Fruit fly (Drosophila melanogaster) whole organism, larva: ENCODE measurements around the gene Mvb12.
A peak's percentile ranks its signal among the peaks of the same experiment; 100 is the strongest.

Source experiments
- noc ChIP-seq: fragments of 200-800 bp; sonication (Bioruptor generic); optimal IDR thresholded peaks from 3 replicates; lab custom pipeline; 2019; ENCODE audit warnings: missing biosample characterization, mild to moderate bottlenecking, missing genetic modification characterization, moderate library complexity

Mvb12 gene

DNA sequence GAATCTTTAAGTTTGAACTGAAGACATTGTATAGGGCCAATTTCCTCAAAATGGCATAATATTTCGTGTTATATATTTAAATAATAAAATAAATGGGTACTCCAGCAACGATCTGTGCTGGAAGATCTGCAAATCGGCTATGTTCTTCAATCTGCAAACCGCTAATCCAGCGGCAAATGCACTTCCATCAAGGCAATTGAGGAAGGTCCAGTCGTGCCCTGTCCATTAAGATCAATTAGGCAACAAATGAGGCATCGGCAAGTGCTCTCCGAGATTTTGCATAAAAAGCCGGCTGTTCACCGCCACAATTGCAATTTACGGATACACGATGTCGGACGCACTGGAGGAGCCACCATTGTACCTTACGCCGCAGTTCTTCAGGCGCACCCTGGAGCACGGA, 2.2 kb upstream of the Mvb12 start, which contains the start of gene CG7135:
CG7135 (plus strand) TSS at position 301 of the 400 bp plus-strand sequence.
- no peak for TF ChIP-seq noc (tag; lab: Kevin White, UChicago)

- no peak for TF ChIP-seq noc (tag; lab: Kevin White, UChicago)
These were observed 664 bp upstream of the Mvb12 start, which contains the start of gene Taf8 for dm6 chrX:18101778-18102177. Gene Taf8, plus strand, starts transcription at chrX:18101970.

DNA sequence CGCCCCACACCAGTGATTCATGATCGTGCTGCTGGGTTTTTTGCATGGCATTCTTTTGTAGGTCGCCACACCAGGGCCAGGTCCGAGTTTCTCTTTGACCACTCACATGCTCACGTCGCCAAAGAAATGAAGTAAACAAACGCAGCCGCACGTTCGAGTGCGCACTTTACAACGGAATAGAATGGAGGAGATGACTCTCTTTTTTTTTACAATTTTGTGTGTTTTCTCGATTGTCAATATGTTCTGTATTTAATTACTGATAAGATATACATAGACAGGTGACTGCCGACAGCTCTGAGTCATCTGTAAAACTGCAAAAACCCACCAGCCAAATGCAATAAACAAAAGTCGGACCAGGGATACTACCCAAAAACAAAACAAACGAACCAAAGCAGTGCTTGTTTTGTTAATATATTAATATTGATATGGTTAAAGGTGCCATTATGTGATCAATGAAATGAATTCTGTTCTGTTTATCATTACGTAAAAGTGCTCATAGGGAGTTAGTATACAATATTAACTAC, 906 bp downstream of the Mvb12 start:
- no peak for TF ChIP-seq noc (tag; lab: Kevin White, UChicago)

DNA sequence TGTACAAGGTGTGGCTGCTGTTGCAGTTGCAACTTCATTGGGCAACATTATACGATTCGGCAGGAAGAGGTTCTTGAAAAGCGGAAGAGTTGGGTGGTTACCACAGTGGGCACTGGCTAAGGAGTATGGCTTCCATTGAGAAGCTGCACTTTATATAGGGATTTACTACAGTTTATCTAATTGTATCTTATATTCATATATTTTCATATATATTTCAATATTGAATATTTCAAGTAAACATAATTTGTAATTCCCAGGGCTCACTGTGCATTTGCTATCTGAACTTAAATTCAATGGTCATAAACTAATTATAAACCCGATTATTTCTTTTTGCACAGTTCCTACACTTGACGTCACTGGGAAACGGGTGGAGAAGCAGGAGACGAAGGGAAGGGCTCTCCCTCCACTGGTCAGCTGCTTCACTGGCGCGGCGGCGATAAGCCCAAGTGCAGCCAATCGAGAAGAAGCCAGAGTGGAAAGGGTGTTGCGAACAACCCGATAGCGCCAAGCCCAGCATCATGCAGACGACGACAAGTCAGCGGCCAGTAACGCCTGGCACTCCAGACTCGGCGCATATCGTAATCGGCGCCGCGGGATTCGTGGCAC, 6.3 kb downstream of the Mvb12 start:
- peak; percentile 87 for TF ChIP-seq noc (tag; lab: Kevin White, UChicago)

dm6 chrX:18094130-18094529, 7.0 kb downstream of the Mvb12 start:
- TF ChIP-seq noc (tag; lab: Kevin White, UChicago): no peak

DNA sequence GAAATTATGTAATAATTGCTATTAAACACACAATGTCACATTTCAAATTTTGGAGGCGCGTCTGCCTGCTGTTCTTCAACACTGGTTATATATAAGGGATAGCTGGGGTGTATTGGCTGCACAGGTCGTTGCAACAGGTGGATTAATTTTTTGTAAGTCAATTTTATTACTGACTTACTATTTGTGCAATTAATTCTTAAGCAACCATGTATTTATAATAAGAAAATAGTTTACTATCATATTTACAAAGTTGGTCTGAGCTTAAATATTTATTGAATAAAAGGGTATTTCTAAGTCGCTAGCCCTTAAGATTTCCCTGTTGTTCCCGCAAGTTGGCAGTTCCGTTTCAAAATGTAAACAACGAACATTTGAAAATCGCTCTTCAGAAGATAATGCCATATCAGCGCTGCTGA, 8.3 kb downstream of the Mvb12 start, which contains the start of gene RhoGAP16F:
RhoGAP16F (plus strand) TSS at position 336 of the 413 bp plus-strand sequence.
- TF ChIP-seq noc (tag; lab: Kevin White, UChicago): peak; percentile 81

DNA sequence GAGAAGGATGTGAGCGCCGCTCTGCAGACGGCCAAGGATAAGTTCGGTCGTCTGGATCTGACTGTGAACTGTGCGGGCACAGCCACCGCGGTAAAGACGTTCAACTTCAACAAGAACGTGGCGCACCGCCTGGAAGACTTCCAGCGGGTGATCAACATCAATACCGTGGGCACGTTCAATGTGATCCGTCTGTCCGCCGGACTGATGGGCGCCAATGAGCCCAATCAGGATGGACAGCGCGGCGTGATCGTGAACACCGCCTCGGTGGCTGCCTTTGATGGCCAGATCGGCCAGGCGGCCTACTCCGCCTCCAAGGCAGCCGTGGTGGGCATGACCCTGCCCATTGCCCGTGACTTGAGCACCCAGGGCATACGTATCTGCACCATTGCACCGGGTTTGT, 9.0 kb downstream of the Mvb12 start:
- no peak for TF ChIP-seq noc (tag; lab: Kevin White, UChicago)

DNA sequence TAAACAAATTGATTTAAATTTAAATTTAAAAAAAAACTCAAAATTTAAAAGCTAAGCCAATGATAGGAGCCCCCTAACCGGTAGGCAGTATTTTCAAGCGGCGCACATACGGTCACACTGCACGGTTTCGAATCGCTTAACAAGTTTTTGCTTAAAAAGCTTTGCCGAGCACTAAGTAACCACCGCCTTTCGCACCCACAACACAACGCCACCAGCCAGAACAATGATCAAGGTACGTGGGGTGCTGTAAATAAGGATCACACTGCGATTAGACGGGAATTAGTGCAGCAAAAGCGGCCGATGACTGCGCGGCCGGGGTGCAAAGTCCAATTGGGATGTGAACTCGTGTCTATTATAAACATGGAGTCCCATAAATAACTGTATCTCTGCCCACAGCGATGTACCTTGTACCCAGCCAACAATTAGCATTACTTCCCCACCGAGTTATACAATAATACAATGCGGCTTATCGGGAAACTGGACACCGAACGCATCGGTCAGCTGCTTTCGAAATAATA, 9.9 kb downstream of the Mvb12 start, which contains the start of gene scu:
scu (plus strand) TSS at position 101 of the 518 bp plus-strand sequence.
- peak; percentile 29 for TF ChIP-seq noc (tag; lab: Kevin White, UChicago)

dm6 chrX:18090333-18090732, 10.8 kb downstream of the Mvb12 start, which contains the start of gene Swt1:
Gene Swt1, minus strand, starts transcription at chrX:18090509.
- no peak for TF ChIP-seq noc (tag; lab: Kevin White, UChicago)

DNA sequence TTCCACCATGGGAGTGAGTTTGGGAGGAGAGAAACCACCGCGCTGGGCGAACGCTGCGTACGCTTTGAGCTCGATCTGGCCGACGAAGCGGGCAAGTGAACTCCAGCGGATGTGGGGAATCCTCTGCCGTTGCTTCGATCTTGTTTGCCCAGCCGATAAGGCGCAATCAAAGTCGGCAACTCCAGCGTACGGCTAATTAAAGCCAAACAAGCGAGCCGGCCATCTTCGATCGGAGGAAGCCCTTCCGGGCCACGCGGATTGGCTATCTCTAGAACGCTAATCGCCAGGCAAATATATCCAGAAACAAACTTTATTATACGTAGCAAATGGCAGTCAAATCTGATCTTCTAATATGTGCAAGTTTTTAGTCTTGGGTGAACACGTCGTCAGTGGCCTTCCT, 12.7 kb downstream of the Mvb12 start, which contains the start of gene CG7536:
CG7536 (minus strand) TSS at position 101 of the 400 bp plus-strand sequence.
- TF ChIP-seq noc (tag; lab: Kevin White, UChicago): no peak

- TF ChIP-seq noc (tag; lab: Kevin White, UChicago): peak; percentile 84
These were observed 15.7 kb downstream of the Mvb12 start, which contains the start of gene Ada3 for dm6 chrX:18085470-18085797. Gene Ada3, plus strand, starts transcription at chrX:18085761.

- TF ChIP-seq noc (tag; lab: Kevin White, UChicago): no peak
These were observed 16.3 kb downstream of the Mvb12 start for dm6 chrX:18084614-18085469.

dm6 chrX:18083528-18084365, 17.4 kb downstream of the Mvb12 start:
- TF ChIP-seq noc (tag; lab: Kevin White, UChicago): no peak

DNA sequence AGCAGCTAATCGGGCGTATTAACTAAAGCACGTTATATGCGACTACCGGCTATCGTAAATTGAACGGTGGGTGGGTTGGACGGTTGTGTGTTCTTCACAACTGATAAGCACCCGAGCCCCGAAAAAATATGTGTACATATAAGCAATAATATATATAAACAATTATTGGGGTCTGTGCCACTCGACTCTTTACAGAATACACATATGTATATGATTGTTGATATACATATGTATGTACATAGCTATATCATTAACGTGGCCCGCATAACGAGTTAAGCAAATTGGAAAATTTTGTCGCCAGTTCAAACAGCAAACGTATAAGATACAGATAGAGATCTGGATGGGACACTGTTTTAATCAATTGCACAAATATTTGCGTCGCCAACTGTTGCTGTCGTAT, 18.4 kb downstream of the Mvb12 start:
- no peak for TF ChIP-seq noc (tag; lab: Kevin White, UChicago)

DNA sequence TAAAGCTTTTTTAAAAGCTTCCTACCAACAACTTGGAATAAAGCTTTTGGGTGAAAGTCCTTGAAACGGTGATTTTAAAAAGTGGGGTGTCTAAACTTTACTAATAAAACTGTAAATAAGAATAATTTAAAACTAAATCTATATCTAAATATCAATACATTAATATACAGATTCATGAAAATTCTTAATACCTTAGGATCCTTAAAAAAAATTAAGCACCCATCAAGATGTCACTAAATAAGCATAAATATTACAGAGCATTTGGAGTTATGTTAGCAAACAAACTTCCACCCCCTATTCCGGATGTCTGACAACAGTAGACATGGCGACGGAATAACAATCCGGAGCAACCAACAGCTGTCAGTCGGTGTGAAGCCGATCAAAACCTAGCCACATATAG, 36.9 kb downstream of the Mvb12 start, which contains the start of gene Dhc16F:
Dhc16F (plus strand) TSS at position 301 of the 400 bp plus-strand sequence.
- no peak for TF ChIP-seq noc (tag; lab: Kevin White, UChicago)
